Worm (Caenorhabditis elegans): ENCODE measurements around the gene ZK809.1.
A peak's percentile ranks its signal among the peaks of the same experiment; 100 is the strongest.

The ZK809.1 gene

ce11 chrIV:11641802-11642201 lies at the start of gene ZK809.1:
Gene ZK809.1 (plus strand): TSS chrIV:11642102.
- TF ChIP-seq ztf-1 (GFP tag; conservative IDR thresholded peaks at IDR 0.05) (no peak), ceh-16 (tag; optimal IDR thresholded peaks at IDR 0.05) (no peak), nhr-77 (tag; optimal IDR thresholded peaks at IDR 0.05) (no peak), peb-1 (tag; optimal IDR thresholded peaks at IDR 0.05) (no peak), nhr-10 (tag; optimal IDR thresholded peaks at IDR 0.05) (no peak), snpc-4 (tag; optimal IDR thresholded peaks at IDR 0.05) (no peak), F13H6.1 (tag; optimal IDR thresholded peaks at IDR 0.05) (no peak)

ce11 chrIV:11592165-11592564 lies 49.7 kb upstream of the ZK809.1 start, which contains the start of gene spe-36:
Gene spe-36 (minus strand): TSS chrIV:11592265.
- no peak for TF ChIP-seq ZK546.5 (tag; optimal IDR thresholded peaks at IDR 0.05)
- TF ChIP-seq Y55F3AM.14 (GFP tag; optimal IDR thresholded peaks at IDR 0.05): no peak
- no peak for TF ChIP-seq nhr-6 (tag; optimal IDR thresholded peaks at IDR 0.05)
- TF ChIP-seq mbf-1 (tag; optimal IDR thresholded peaks at IDR 0.05): no peak
- TF ChIP-seq blmp-1 (tag; optimal IDR thresholded peaks at IDR 0.05; ENCODE audit: insufficient read depth): no peak
- no peak for TF ChIP-seq zag-1 (tag; optimal IDR thresholded peaks at IDR 0.05)
- TF ChIP-seq sem-4 (tag; optimal IDR thresholded peaks at IDR 0.05): no peak
- TF ChIP-seq skn-1 (tag; optimal IDR thresholded peaks at IDR 0.05): no peak
- TF ChIP-seq R02D3.7 (tag; optimal IDR thresholded peaks at IDR 0.05): no peak
- TF ChIP-seq ztf-1 (GFP tag; conservative IDR thresholded peaks at IDR 0.05): no peak
- no peak for TF ChIP-seq mdl-1 (tag; optimal IDR thresholded peaks at IDR 0.05)
- TF ChIP-seq unc-55 (GFP tag; optimal IDR thresholded peaks at IDR 0.05): no peak
- no peak for TF ChIP-seq dmd-4 (tag; optimal IDR thresholded peaks at IDR 0.05)
- no peak for TF ChIP-seq elt-3 (tag; optimal IDR thresholded peaks at IDR 0.05)
- no peak for TF ChIP-seq mab-5 (tag; optimal IDR thresholded peaks at IDR 0.05)
- no peak for TF ChIP-seq ceh-82 (tag; optimal IDR thresholded peaks at IDR 0.05)
- TF ChIP-seq lin-39 (tag; optimal IDR thresholded peaks at IDR 0.05): no peak
- TF ChIP-seq F13H6.1 (tag; optimal IDR thresholded peaks at IDR 0.05): no peak
- no peak for TF ChIP-seq ztf-11 (tag; optimal IDR thresholded peaks at IDR 0.05)
- TF ChIP-seq fos-1 (tag; optimal IDR thresholded peaks at IDR 0.05): no peak

DNA sequence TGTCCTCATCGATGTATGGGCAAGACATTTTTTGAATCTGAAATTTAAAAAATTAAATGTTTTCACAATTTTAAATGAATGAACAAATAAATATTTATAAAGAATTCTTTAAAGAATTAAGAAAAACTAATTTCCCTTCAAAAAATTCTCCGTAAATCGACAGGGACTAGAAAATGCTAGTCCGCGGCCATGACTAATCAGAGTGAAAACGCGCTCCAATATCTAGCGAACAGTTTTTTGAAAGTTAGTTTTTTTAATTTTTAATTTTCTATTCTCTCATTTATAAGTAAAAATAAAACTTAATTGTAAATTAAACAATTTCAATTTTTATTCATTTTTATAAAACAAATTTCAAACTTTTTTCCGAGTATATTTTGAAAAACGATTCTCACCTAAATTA lies 49.1 kb upstream of the ZK809.1 start:
- peak; percentile 53 for TF ChIP-seq fos-1 (tag; optimal IDR thresholded peaks at IDR 0.05)
- no peak for TF ChIP-seq elt-1 (tag; optimal IDR thresholded peaks at IDR 0.05)
- no peak for TF ChIP-seq ceh-82 (tag; optimal IDR thresholded peaks at IDR 0.05)
- TF ChIP-seq sma-9 (GFP tag; optimal IDR thresholded peaks at IDR 0.05): peak; percentile 51
- TF ChIP-seq sma-9 (tag; optimal IDR thresholded peaks at IDR 0.05): no peak
- TF ChIP-seq nhr-237 (tag; optimal IDR thresholded peaks at IDR 0.05): no peak
- peak; percentile 7 for TF ChIP-seq gmeb-1 (tag; optimal IDR thresholded peaks at IDR 0.05)
- TF ChIP-seq lsy-2 (tag; optimal IDR thresholded peaks at IDR 0.05): peak in 1 of 2 experiments; percentile 65
- TF ChIP-seq unc-55 (GFP tag; optimal IDR thresholded peaks at IDR 0.05): peak; percentile 79
- TF ChIP-seq C34F6.9 (tag; optimal IDR thresholded peaks at IDR 0.05): peak; percentile 51
- peak; percentile 27 for TF ChIP-seq crh-2 (tag; optimal IDR thresholded peaks at IDR 0.05)
- TF ChIP-seq lin-13 (GFP tag; optimal IDR thresholded peaks at IDR 0.05): peak; percentile 72
- TF ChIP-seq ceh-16 (tag; optimal IDR thresholded peaks at IDR 0.05): no peak

ce11 chrIV:11593415-11594190 lies 48.3 kb upstream of the ZK809.1 start, which contains the start of gene F40F11.3:
Gene F40F11.3 (minus strand): TSS chrIV:11594003.
- TF ChIP-seq nhr-21 (tag; optimal IDR thresholded peaks at IDR 0.05): peak; percentile 77
- TF ChIP-seq nhr-23 (tag; optimal IDR thresholded peaks at IDR 0.05): no peak
- TF ChIP-seq snpc-4 (tag; optimal IDR thresholded peaks at IDR 0.05): peak; percentile 63
- peak; percentile 84 for TF ChIP-seq unc-55 (GFP tag; optimal IDR thresholded peaks at IDR 0.05)
- peak; percentile 72 for TF ChIP-seq alr-1 (tag; optimal IDR thresholded peaks at IDR 0.05)
- peak; percentile 88 for TF ChIP-seq C34F6.9 (tag; optimal IDR thresholded peaks at IDR 0.05)
- peak; percentile 79 for TF ChIP-seq zag-1 (tag; optimal IDR thresholded peaks at IDR 0.05)
- peak; percentile 53 to 85 for TF ChIP-seq lsy-2 (tag; optimal IDR thresholded peaks at IDR 0.05)
- TF ChIP-seq ztf-1 (GFP tag; conservative IDR thresholded peaks at IDR 0.05): 0 out of 2 replicates have a peak, but pooled peaks have one; percentile 16
- no peak for TF ChIP-seq ztf-11 (tag; optimal IDR thresholded peaks at IDR 0.05)
- TF ChIP-seq lin-13 (GFP tag; optimal IDR thresholded peaks at IDR 0.05): peak; percentile 67
- no peak for TF ChIP-seq aly-2 (tag; optimal IDR thresholded peaks at IDR 0.05)
- TF ChIP-seq mdl-1 (tag; optimal IDR thresholded peaks at IDR 0.05): peak; percentile 23 to 80
- no peak for TF ChIP-seq peb-1 (tag; optimal IDR thresholded peaks at IDR 0.05)
- TF ChIP-seq sma-3 (GFP tag; optimal IDR thresholded peaks at IDR 0.05): peak; percentile 75
- peak; percentile 85 for TF ChIP-seq nhr-25 (tag; optimal IDR thresholded peaks at IDR 0.05)
- peak; percentile 13 for TF ChIP-seq unc-39 (tag; optimal IDR thresholded peaks at IDR 0.05)
- TF ChIP-seq nhr-10 (tag; optimal IDR thresholded peaks at IDR 0.05): peak; percentile 36
- no peak for TF ChIP-seq elt-3 (tag; optimal IDR thresholded peaks at IDR 0.05)
- peak; percentile 65 for TF ChIP-seq gmeb-1 (tag; optimal IDR thresholded peaks at IDR 0.05)
- no peak for TF ChIP-seq nhr-11 (tag; optimal IDR thresholded peaks at IDR 0.05)
- peak; percentile 91 for TF ChIP-seq crh-2 (tag; optimal IDR thresholded peaks at IDR 0.05)
- peak; percentile 98 for TF ChIP-seq nhr-129 (tag; optimal IDR thresholded peaks at IDR 0.05)
- TF ChIP-seq ZK546.5 (tag; optimal IDR thresholded peaks at IDR 0.05): no peak
- TF ChIP-seq lin-11 (tag; optimal IDR thresholded peaks at IDR 0.05): peak; percentile 25
- TF ChIP-seq ztf-4 (tag; optimal IDR thresholded peaks at IDR 0.05): peak; percentile 94
- TF ChIP-seq dmd-4 (tag; optimal IDR thresholded peaks at IDR 0.05): no peak
- TF ChIP-seq mab-5 (tag; optimal IDR thresholded peaks at IDR 0.05): peak; percentile 53
- peak; percentile 95 for TF ChIP-seq F13H6.1 (tag; optimal IDR thresholded peaks at IDR 0.05)

Data from whole organism, L2 larva.